Worm (Caenorhabditis elegans) whole organism, mixed stage, embryonic: ENCODE results near the gene tam-1.

Experiments
- M03D4.4 ChIP-seq: sonication (generic microtip); optimal IDR thresholded peaks from 2 replicates; lab custom pipeline; 2017; ENCODE audit warnings: mild to moderate bottlenecking, missing genetic modification characterization, missing compliant biosample characterization
- bed-3 ChIP-seq: fragments of 200-800 bp; sonication (Bioruptor generic); optimal IDR thresholded peaks from 3 replicates; lab custom pipeline; 2018; ENCODE audit warnings: mild to moderate bottlenecking, missing genetic modification characterization, moderate library complexity, missing compliant biosample characterization
- blmp-1 ChIP-seq: fragments of 150-350 bp; optimal IDR thresholded peaks from 2 replicates; lab custom pipeline; 2014; ENCODE audit warnings: missing biosample characterization, missing genetic modification characterization
- ceh-39 ChIP-seq: fragments of 150-350 bp; optimal IDR thresholded peaks from 2 replicates; lab custom pipeline; 2014; ENCODE audit warnings: missing biosample characterization, missing genetic modification characterization
- ceh-43 ChIP-seq: fragments of 200-800 bp; sonication (Bioruptor generic); optimal IDR thresholded peaks from 2 replicates; lab custom pipeline; 2018; ENCODE audit warnings: mild to moderate bottlenecking, missing genetic modification characterization, moderate library complexity, missing compliant biosample characterization
- ceh-83 ChIP-seq: fragments of 200-800 bp; sonication (Bioruptor generic); optimal IDR thresholded peaks from 2 replicates; lab custom pipeline; 2018; ENCODE audit warnings: mild to moderate bottlenecking, missing genetic modification characterization, missing compliant biosample characterization
- ces-1 ChIP-seq: fragments of 150-350 bp; optimal IDR thresholded peaks from 2 replicates; lab custom pipeline; 2014; ENCODE audit warnings: missing biosample characterization, missing genetic modification reagents, missing genetic modification characterization
- cnd-1 ChIP-seq: fragments of 200-800 bp; sonication (Bioruptor generic); optimal IDR thresholded peaks from 2 replicates; lab custom pipeline; 2018; ENCODE audit warnings: mild to moderate bottlenecking, missing genetic modification characterization, missing compliant biosample characterization
- drap-1 ChIP-seq: fragments of 200-800 bp; sonication (Bioruptor generic); optimal IDR thresholded peaks from 3 replicates; lab custom pipeline; 2018; ENCODE audit warnings: mild to moderate bottlenecking, missing genetic modification characterization, missing compliant biosample characterization
- elt-3 ChIP-seq: fragments of 150-350 bp; optimal IDR thresholded peaks from 2 replicates; lab custom pipeline; 2014; ENCODE audit warnings: missing biosample characterization, missing genetic modification characterization
- flh-1 ChIP-seq: fragments of 200-800 bp; sonication (Bioruptor generic); optimal IDR thresholded peaks from 2 replicates; lab custom pipeline; 2018; ENCODE audit warnings: mild to moderate bottlenecking, missing genetic modification characterization, moderate library complexity, missing compliant biosample characterization
- ham-2 ChIP-seq: fragments of 200-800 bp; sonication (Bioruptor generic); optimal IDR thresholded peaks from 2 replicates; lab custom pipeline; 2018; ENCODE audit warnings: mild to moderate bottlenecking, missing genetic modification characterization, missing compliant biosample characterization
- hlh-1 ChIP-seq: fragments of 150-350 bp; optimal IDR thresholded peaks from 2 replicates; lab custom pipeline; 2014; ENCODE audit warnings: missing biosample characterization, missing genetic modification reagents, missing genetic modification characterization
- lin-13 ChIP-seq: fragments of 150-350 bp; optimal IDR thresholded peaks from 2 replicates; lab custom pipeline; 2014; ENCODE audit warnings: missing biosample characterization, missing genetic modification characterization
- lin-32 ChIP-seq: fragments of 200-800 bp; sonication (Bioruptor generic); optimal IDR thresholded peaks from 2 replicates; lab custom pipeline; 2018; ENCODE audit warnings: mild to moderate bottlenecking, missing genetic modification characterization, missing compliant biosample characterization
- lsy-2 ChIP-seq: fragments of 150-350 bp; optimal IDR thresholded peaks from 2 replicates; lab custom pipeline; 2014; ENCODE audit warnings: missing biosample characterization, missing genetic modification characterization
- mab-5 ChIP-seq: fragments of 150-350 bp; optimal IDR thresholded peaks from 2 replicates; lab custom pipeline; 2014; ENCODE audit warnings: missing biosample characterization, missing genetic modification characterization
- mep-1 ChIP-seq: fragments of 150-350 bp; optimal IDR thresholded peaks from 2 replicates; lab custom pipeline; 2017; ENCODE audit warnings: missing biosample characterization, missing genetic modification reagents, missing genetic modification characterization, inconsistent platforms
- mls-2 ChIP-seq: sonication (generic microtip); optimal IDR thresholded peaks from 2 replicates; lab custom pipeline; 2016; ENCODE audit warnings: mild to moderate bottlenecking, missing genetic modification characterization, moderate library complexity, missing compliant biosample characterization
- nhr-12 ChIP-seq: fragments of 150-350 bp; optimal IDR thresholded peaks from 2 replicates; lab custom pipeline; 2014; ENCODE audit warnings: missing biosample characterization, missing genetic modification characterization
- nhr-2 ChIP-seq: fragments of 150-350 bp; optimal IDR thresholded peaks from 2 replicates; lab custom pipeline; 2014; ENCODE audit warnings: missing biosample characterization, missing genetic modification characterization
- nhr-237 ChIP-seq: fragments of 150-350 bp; optimal IDR thresholded peaks from 2 replicates; lab custom pipeline; 2014; ENCODE audit warnings: missing biosample characterization, missing genetic modification characterization
- nhr-28 ChIP-seq: fragments of 150-350 bp; optimal IDR thresholded peaks from 2 replicates; lab custom pipeline; 2014; ENCODE audit warnings: missing biosample characterization, missing genetic modification characterization
- nhr-76 ChIP-seq: sonication (generic microtip); optimal IDR thresholded peaks from 2 replicates; lab custom pipeline; 2017; ENCODE audit warnings: missing biosample characterization, missing genetic modification characterization
- pha-4 ChIP-seq: fragments of 150-350 bp; optimal IDR thresholded peaks from 2 replicates; lab custom pipeline; 2018; ENCODE audit warnings: missing biosample characterization, missing genetic modification reagents, missing genetic modification characterization
- sem-2 ChIP-seq: fragments of 200-800 bp; sonication (Bioruptor generic); optimal IDR thresholded peaks from 2 replicates; lab custom pipeline; 2018; ENCODE audit warnings: mild to moderate bottlenecking, missing genetic modification characterization, missing compliant biosample characterization
- snpc-4 ChIP-seq: fragments of 150-350 bp; optimal IDR thresholded peaks from 2 replicates; lab custom pipeline; 2014; ENCODE audit warnings: missing biosample characterization, missing genetic modification characterization
- sptf-1 ChIP-seq: sonication (generic microtip); optimal IDR thresholded peaks from 2 replicates; lab custom pipeline; 2017; ENCODE audit warnings: mild to moderate bottlenecking, missing genetic modification characterization, moderate library complexity, missing compliant biosample characterization
- tbx-8 ChIP-seq: fragments of 200-800 bp; sonication (Bioruptor generic); optimal IDR thresholded peaks from 2 replicates; lab custom pipeline; 2018; ENCODE audit warnings: mild to moderate bottlenecking, missing genetic modification characterization, moderate library complexity, missing compliant biosample characterization
- unc-120 ChIP-seq: sonication (generic microtip); optimal IDR thresholded peaks from 2 replicates; lab custom pipeline; 2017; ENCODE audit warnings: missing genetic modification characterization, missing compliant biosample characterization; ENCODE audit not compliant: poor library complexity, severe bottlenecking
- unc-39 ChIP-seq: fragments of 150-350 bp; optimal IDR thresholded peaks from 2 replicates; lab custom pipeline; 2014; ENCODE audit warnings: missing biosample characterization, missing genetic modification characterization
- unc-62 ChIP-seq: fragments of 150-350 bp; optimal IDR thresholded peaks from 2 replicates; lab custom pipeline; 2014; ENCODE audit warnings: missing biosample characterization, missing genetic modification reagents, missing genetic modification characterization
- zip-8 ChIP-seq: fragments of 150-350 bp; optimal IDR thresholded peaks from 2 replicates; lab custom pipeline; 2014; ENCODE audit warnings: missing biosample characterization, missing genetic modification characterization
- ztf-11 ChIP-seq: fragments of 150-350 bp; optimal IDR thresholded peaks from 2 replicates; lab custom pipeline; 2014; ENCODE audit warnings: missing biosample characterization, missing genetic modification characterization

tam-1 gene

ce11 chrV:4948635-4949034, 14.3 kb downstream of the tam-1 start, which contains the start of gene str-209:
TSS of gene str-209 (plus strand) at chrV:4948935.
- TF ChIP-seq tbx-8 (GFP tag; lab: Kevin White, UChicago) (no peak), snpc-4 (no peak), ham-2 (GFP tag; lab: Kevin White, UChicago) (no peak), cnd-1 (tag; lab: Kevin White, UChicago) (no peak), unc-62 (GFP tag; lab: Kevin White, UChicago) (no peak), ztf-11 (tag; lab: Kevin White, UChicago) (no peak), nhr-28 (tag; lab: Kevin White, UChicago) (no peak), mep-1 (no peak), ceh-39 (tag; lab: Kevin White, UChicago) (no peak), flh-1 (no peak), mls-2 (tag; lab: Kevin White, UChicago) (no peak), nhr-12 (no peak), drap-1 (GFP tag; lab: Kevin White, UChicago) (no peak), lsy-2 (tag; lab: Kevin White, UChicago) (no peak), unc-39 (tag; lab: Kevin White, UChicago) (no peak), ces-1 (GFP tag; lab: Kevin White, UChicago) (no peak), elt-3 (tag; lab: Kevin White, UChicago) (no peak), bed-3 (GFP tag; lab: Kevin White, UChicago) (no peak), sptf-1 (tag; lab: Kevin White, UChicago) (no peak), mab-5 (tag; lab: Kevin White, UChicago) (no peak)

ce11 chrV:4944219-4944618, 18.7 kb downstream of the tam-1 start, which contains the start of gene str-211:
TSS of gene str-211 (minus strand) at chrV:4944319.
- no peak for TF ChIP-seq M03D4.4 (tag; lab: Kevin White, UChicago)
- TF ChIP-seq snpc-4, result no peak

DNA sequence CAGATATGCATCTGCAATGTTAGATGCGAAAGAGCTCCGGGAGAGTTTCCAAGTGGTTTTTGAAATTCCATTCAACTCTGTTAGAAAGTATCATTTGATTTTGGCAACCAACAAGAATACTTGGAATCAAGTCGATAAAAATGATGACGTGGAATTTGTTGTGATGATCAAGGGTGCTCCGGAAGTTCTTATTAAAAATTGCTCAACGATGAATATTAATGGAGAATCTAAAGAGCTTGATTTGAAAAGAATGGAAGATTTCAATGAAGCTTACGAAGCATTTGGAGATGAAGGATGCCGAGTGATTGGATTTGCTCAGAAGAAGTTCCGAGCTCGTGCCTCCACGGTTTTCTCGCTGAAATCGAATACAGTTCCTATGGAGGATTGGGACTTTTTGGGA, 25.6 kb downstream of the tam-1 start:
- TF ChIP-seq lsy-2 (tag; lab: Kevin White, UChicago), result no peak
- TF ChIP-seq nhr-76 (tag; lab: Kevin White, UChicago), result no peak
- TF ChIP-seq zip-8 (tag; lab: Kevin White, UChicago), result no peak
- no peak for TF ChIP-seq hlh-1 (tag; lab: Kevin White, UChicago)
- TF ChIP-seq unc-39 (tag; lab: Kevin White, UChicago), result no peak
- TF ChIP-seq sptf-1 (tag; lab: Kevin White, UChicago), result no peak
- TF ChIP-seq ceh-83, result no peak
- no peak for TF ChIP-seq drap-1 (GFP tag; lab: Kevin White, UChicago)
- TF ChIP-seq blmp-1 (tag; lab: Kevin White, UChicago), result no peak
- no peak for TF ChIP-seq nhr-2 (tag; lab: Kevin White, UChicago)
- no peak for TF ChIP-seq lin-13
- no peak for TF ChIP-seq sem-2 (GFP tag; lab: Kevin White, UChicago)
- no peak for TF ChIP-seq cnd-1 (tag; lab: Kevin White, UChicago)
- TF ChIP-seq elt-3 (tag; lab: Kevin White, UChicago), result no peak
- no peak for TF ChIP-seq mep-1
- no peak for TF ChIP-seq tbx-8 (GFP tag; lab: Kevin White, UChicago)

DNA sequence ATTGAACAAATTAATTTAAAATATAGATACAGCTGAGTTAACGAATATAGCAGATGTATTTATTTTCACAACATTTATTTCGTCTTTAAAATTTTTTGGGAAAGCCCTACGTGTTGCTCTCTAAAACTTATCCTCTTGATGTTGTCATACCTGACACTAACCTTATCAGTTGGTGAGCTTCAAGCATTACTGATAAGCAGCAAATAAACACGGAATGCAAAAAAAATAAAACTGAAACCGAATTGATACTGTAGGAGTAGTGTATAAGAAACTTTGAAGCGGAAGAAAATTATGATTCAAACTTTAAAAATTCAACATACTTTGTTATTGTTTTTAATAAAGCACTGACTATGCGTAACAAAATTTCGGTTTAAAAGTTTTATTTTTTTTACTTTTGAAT, 27.8 kb downstream of the tam-1 start:
- TF ChIP-seq nhr-237 (tag; lab: Kevin White, UChicago) (no peak), lsy-2 (tag; lab: Kevin White, UChicago) (no peak), ceh-83 (no peak), elt-3 (tag; lab: Kevin White, UChicago) (no peak), bed-3 (GFP tag; lab: Kevin White, UChicago) (no peak), ceh-43 (no peak), mep-1 (no peak), nhr-2 (tag; lab: Kevin White, UChicago) (no peak), cnd-1 (tag; lab: Kevin White, UChicago) (no peak), mls-2 (tag; lab: Kevin White, UChicago) (no peak), blmp-1 (tag; lab: Kevin White, UChicago) (no peak), ces-1 (GFP tag; lab: Kevin White, UChicago) (no peak), nhr-76 (tag; lab: Kevin White, UChicago) (no peak), ham-2 (GFP tag; lab: Kevin White, UChicago) (no peak), pha-4 (tag; lab: Kevin White, UChicago) (no peak), unc-39 (tag; lab: Kevin White, UChicago) (no peak)

DNA sequence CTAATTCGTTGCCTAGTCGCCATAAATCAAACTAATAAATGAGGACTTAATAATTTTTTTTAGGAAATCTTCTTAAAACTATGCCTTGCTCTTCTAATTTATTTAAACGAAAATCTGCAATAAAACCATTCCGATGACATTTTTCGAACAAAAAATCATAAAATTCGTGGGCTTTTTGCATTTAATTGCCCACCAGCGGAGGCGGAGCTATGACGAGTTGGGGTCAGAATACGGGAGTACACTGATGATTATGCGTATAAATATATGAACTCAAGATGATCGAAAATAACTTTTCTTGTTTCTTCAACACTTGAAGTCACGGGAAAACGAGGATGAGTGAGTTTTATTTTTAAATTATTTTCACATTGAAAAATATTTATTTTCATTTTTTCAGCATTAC, 28.5 kb downstream of the tam-1 start, which contains the start of gene catp-2:
TSS of gene catp-2 (plus strand) at position 301 of the 400 bp plus-strand sequence.
- TF ChIP-seq unc-120 (tag; lab: Kevin White, UChicago), result no peak
- no peak for TF ChIP-seq ham-2 (GFP tag; lab: Kevin White, UChicago)
- no peak for TF ChIP-seq snpc-4
- TF ChIP-seq lin-32, result no peak
- TF ChIP-seq ceh-83, result no peak
- TF ChIP-seq pha-4 (tag; lab: Kevin White, UChicago), result no peak
- TF ChIP-seq, all 35 proteins: peak for 0
